Fruit fly (Drosophila melanogaster) whole organism, wandering third instar larva: Measurements from ENCODE around the gene CG18473.

Experiments
- Abd-B ChIP-seq: fragments of >200 bp; optimal IDR thresholded peaks from 2 replicates; lab custom pipeline; 2017; ENCODE audit warnings: missing biosample characterization, missing genetic modification characterization
- CG32264 ChIP-seq: fragments of 200-800 bp; sonication (Bioruptor generic); optimal IDR thresholded peaks from 2 replicates; lab custom pipeline; 2016; ENCODE audit warnings: missing biosample characterization, missing genetic modification characterization
- CG9705 ChIP-seq: fragments of 200-800 bp; sonication (Bioruptor generic); optimal IDR thresholded peaks from 2 replicates; lab custom pipeline; 2018; ENCODE audit warnings: missing biosample characterization, mild to moderate bottlenecking, missing genetic modification characterization
- Hr78 ChIP-seq: fragments of >200 bp; optimal IDR thresholded peaks from 2 replicates; lab custom pipeline; 2017; ENCODE audit warnings: missing biosample characterization, missing genetic modification characterization
- N ChIP-seq: fragments of >200 bp; optimal IDR thresholded peaks from 2 replicates; lab custom pipeline; 2018; ENCODE audit warnings: missing biosample characterization, missing external identifiers, missing genetic modification characterization
- OdsH ChIP-seq: fragments of 200-800 bp; sonication (Bioruptor generic); optimal IDR thresholded peaks from 2 replicates; lab custom pipeline; 2016; ENCODE audit warnings: missing biosample characterization, mild to moderate bottlenecking, missing genetic modification characterization
- br ChIP-seq: fragments of 200-800 bp; sonication (Bioruptor generic); optimal IDR thresholded peaks from 2 replicates; lab custom pipeline; 2016; ENCODE audit warnings: missing biosample characterization, missing genetic modification characterization
- dmrt93B ChIP-seq: fragments of 200-800 bp; sonication (Bioruptor generic); optimal IDR thresholded peaks from 2 replicates; lab custom pipeline; 2018; ENCODE audit warnings: missing biosample characterization, mild to moderate bottlenecking, missing genetic modification characterization
- h ChIP-seq: fragments of 200-800 bp; sonication (Bioruptor generic); optimal IDR thresholded peaks from 3 replicates; lab custom pipeline; 2016; ENCODE audit warnings: missing biosample characterization, mild to moderate bottlenecking, missing genetic modification characterization
- jim ChIP-seq: fragments of 175-275, 200-325 bp; sonication (Bioruptor generic); optimal IDR thresholded peaks from 2 replicates; lab custom pipeline; 2016; ENCODE audit warnings: missing biosample characterization, mild to moderate bottlenecking, missing genetic modification characterization
- pan ChIP-seq: fragments of >200 bp; optimal IDR thresholded peaks from 2 replicates; lab custom pipeline; 2017
- usp ChIP-seq: fragments of >200 bp; optimal IDR thresholded peaks from 2 replicates; lab custom pipeline; 2017; ENCODE audit warnings: missing biosample characterization, missing genetic modification characterization

dm6 chr3R:9347702-9348378 lies 15.3 kb upstream of the CG18473 start:
- TF ChIP-seq pan (no peak), jim (GFP tag; lab: Kevin White, UChicago) (no peak), br (peak; percentile 72), h (GFP tag; lab: Kevin White, UChicago) (peak; percentile 84), dmrt93B (peak; percentile 46), Hr78 (no peak), N (GFP tag; lab: Kevin White, UChicago) (no peak), CG32264 (GFP tag; lab: Kevin White, UChicago) (peak; percentile 36), Abd-B (no peak), CG9705 (no peak), usp (no peak), OdsH (peak; percentile 79)
